Worm (Caenorhabditis elegans) whole organism, L2 larva: ENCODE results near the gene K04F1.8.
A peak's percentile ranks its signal among the peaks of the same experiment; 100 is the strongest.

Source experiments
- R02D3.7 ChIP-seq: fragments of 150-350 bp; optimal IDR thresholded peaks from 2 replicates; lab custom pipeline; 2014; ENCODE audit warnings: missing biosample characterization, missing genetic modification characterization
- ama-1 ChIP-seq: fragments of 150-350 bp; optimal IDR thresholded peaks from 2 replicates; lab custom pipeline; 2018; ENCODE audit warnings: inconsistent platforms
- ceh-16 ChIP-seq: fragments of 150-350 bp; optimal IDR thresholded peaks from 2 replicates; lab custom pipeline; 2014; ENCODE audit warnings: missing biosample characterization, missing genetic modification characterization
- dmd-4 ChIP-seq: sonication (generic microtip); optimal IDR thresholded peaks from 2 replicates; lab custom pipeline; 2017; ENCODE audit warnings: missing biosample characterization, missing genetic modification characterization
- egl-27 ChIP-seq: sonication (generic microtip); optimal IDR thresholded peaks from 3 replicates; lab custom pipeline; 2017; ENCODE audit warnings: missing biosample characterization, missing genetic modification reagents, missing genetic modification characterization
- elt-1 ChIP-seq: fragments of 150-350 bp; optimal IDR thresholded peaks from 2 replicates; lab custom pipeline; 2014; ENCODE audit warnings: missing biosample characterization, missing genetic modification characterization
- elt-3 ChIP-seq: sonication (generic microtip); optimal IDR thresholded peaks from 2 replicates; lab custom pipeline; 2017; ENCODE audit warnings: missing biosample characterization, missing genetic modification characterization
- fos-1 ChIP-seq: fragments of 150-350 bp; optimal IDR thresholded peaks from 2 replicates; lab custom pipeline; 2014; ENCODE audit warnings: missing biosample characterization, missing genetic modification characterization
- nhr-12 ChIP-seq: fragments of 150-350 bp; optimal IDR thresholded peaks from 2 replicates; lab custom pipeline; 2014; ENCODE audit warnings: missing biosample characterization, missing genetic modification characterization
- nhr-25 ChIP-seq: fragments of 150-350 bp; sonication (generic microtip); optimal IDR thresholded peaks from 3 replicates; lab custom pipeline; 2014; ENCODE audit warnings: missing biosample characterization, missing genetic modification characterization
- nhr-6 ChIP-seq: fragments of 150-350 bp; optimal IDR thresholded peaks from 2 replicates; lab custom pipeline; 2014; ENCODE audit warnings: missing biosample characterization, missing genetic modification characterization
- nhr-77 ChIP-seq: fragments of 150-350 bp; optimal IDR thresholded peaks from 2 replicates; lab custom pipeline; 2014; ENCODE audit warnings: missing biosample characterization, missing genetic modification characterization
- sem-4 ChIP-seq: fragments of 150-350 bp; optimal IDR thresholded peaks from 2 replicates; lab custom pipeline; 2014; ENCODE audit warnings: missing biosample characterization, missing genetic modification reagents, missing genetic modification characterization
- skn-1 ChIP-seq: sonication (generic microtip); optimal IDR thresholded peaks from 2 replicates; lab custom pipeline; 2017; ENCODE audit warnings: missing biosample characterization, missing genetic modification characterization

ce11 chrV:1627269-1627668 is 39.7 kb upstream of the K04F1.8 start:
- TF ChIP-seq elt-1 (tag; lab: Kevin White, UChicago) (no peak), ceh-16 (tag; lab: Kevin White, UChicago) (no peak), fos-1 (tag; lab: Kevin White, UChicago) (peak; percentile 35), nhr-12 (no peak), nhr-77 (tag; lab: Kevin White, UChicago) (no peak), elt-3 (tag; lab: Kevin White, UChicago) (no peak), ama-1 (lab: Kevin White, UChicago) (no peak), nhr-6 (tag; lab: Kevin White, UChicago) (no peak), R02D3.7 (tag; lab: Kevin White, UChicago) (no peak), egl-27 (tag; lab: Kevin White, UChicago) (peak; percentile 57), dmd-4 (tag; lab: Kevin White, UChicago) (no peak), sem-4 (tag; lab: Kevin White, UChicago) (no peak), skn-1 (no peak), nhr-25 (tag; lab: Kevin White, UChicago) (peak; percentile 69)
